Fruit fly (Drosophila melanogaster) whole organism, adult: ENCODE measurements around the gene hb.

Experiments used
- CG11617 ChIP-seq: fragments of 200-800 bp; sonication (Bioruptor generic); optimal IDR thresholded peaks from 2 replicates; lab custom pipeline; 2017; ENCODE audit warnings: mild to moderate bottlenecking, missing biosample characterization, missing genetic modification reagents, missing genetic modification characterization
- CG12768 ChIP-seq: fragments of 200-800 bp; sonication (Bioruptor generic); optimal IDR thresholded peaks from 2 replicates; lab custom pipeline; 2017; ENCODE audit warnings: missing biosample characterization, missing genetic modification characterization, mild to moderate bottlenecking, moderate library complexity, missing genetic modification reagents
- CG14711 ChIP-seq: fragments of 200-800 bp; sonication (Bioruptor generic); optimal IDR thresholded peaks from 2 replicates; lab custom pipeline; 2018; ENCODE audit warnings: missing biosample characterization, mild to moderate bottlenecking, missing genetic modification characterization, moderate library complexity
- CG1620 ChIP-seq: fragments of 200-800 bp; sonication (Bioruptor generic); optimal IDR thresholded peaks from 2 replicates; lab custom pipeline; 2016; ENCODE audit warnings: missing biosample characterization, missing genetic modification characterization
- CG33017 ChIP-seq: fragments of 200-800 bp; sonication (Bioruptor generic); optimal IDR thresholded peaks from 2 replicates; lab custom pipeline; 2018; ENCODE audit warnings: missing biosample characterization, mild to moderate bottlenecking, missing genetic modification characterization, moderate library complexity
- CG5204 ChIP-seq: fragments of 200-800 bp; sonication (Bioruptor generic); optimal IDR thresholded peaks from 2 replicates; lab custom pipeline; 2016; ENCODE audit warnings: missing biosample characterization, missing genetic modification characterization
- CG7045 ChIP-seq: fragments of 200-800 bp; sonication (Bioruptor generic); optimal IDR thresholded peaks from 2 replicates; lab custom pipeline; 2017; ENCODE audit warnings: missing biosample characterization, mild to moderate bottlenecking, missing genetic modification characterization
- CG7101 ChIP-seq: fragments of 200-800 bp; sonication (Bioruptor generic); optimal IDR thresholded peaks from 2 replicates; lab custom pipeline; 2018; ENCODE audit warnings: missing biosample characterization, mild to moderate bottlenecking, missing genetic modification characterization, moderate library complexity
- Clk ChIP-seq: fragments of 200-800 bp; sonication (Bioruptor generic); optimal IDR thresholded peaks from 2 replicates; lab custom pipeline; 2017; ENCODE audit warnings: missing biosample characterization, missing genetic modification characterization
- Crg-1 ChIP-seq: fragments of 200-800 bp; sonication (Bioruptor generic); optimal IDR thresholded peaks from 2 replicates; lab custom pipeline; 2016; ENCODE audit warnings: missing biosample characterization, missing genetic modification characterization
- Hr96 ChIP-seq: fragments of 200-800 bp; sonication (Bioruptor generic); optimal IDR thresholded peaks from 2 replicates; lab custom pipeline; 2016; ENCODE audit warnings: missing biosample characterization, missing genetic modification characterization
- Mnt ChIP-seq: fragments of 200-800 bp; sonication (Bioruptor generic); optimal IDR thresholded peaks from 2 replicates; lab custom pipeline; 2016; ENCODE audit warnings: missing biosample characterization, mild to moderate bottlenecking, missing genetic modification characterization
- bab1 ChIP-seq: fragments of 200-800 bp; sonication (Bioruptor generic); optimal IDR thresholded peaks from 3 replicates; lab custom pipeline; 2019; ENCODE audit warnings: missing biosample characterization, mild to moderate bottlenecking, missing genetic modification characterization, moderate library complexity
- cic ChIP-seq: fragments of 200-800 bp; sonication (Bioruptor generic); optimal IDR thresholded peaks from 2 replicates; lab custom pipeline; 2017; ENCODE audit warnings: missing biosample characterization, mild to moderate bottlenecking, missing genetic modification characterization, moderate library complexity
- cnc ChIP-seq, 2 experiments: fragments of >200 bp; optimal IDR thresholded peaks; 2 replicates each; lab custom pipeline; 2017
- kay ChIP-seq: fragments of 200-800 bp; sonication (Bioruptor generic); peaks from one replicate; lab custom pipeline; 2016; ENCODE audit warnings: missing biosample characterization, missing genetic modification characterization, borderline replicate concordance
- ovo ChIP-seq: fragments of 200-800 bp; sonication (Bioruptor generic); optimal IDR thresholded peaks from 2 replicates; lab custom pipeline; 2016; ENCODE audit warnings: missing biosample characterization, missing genetic modification characterization
- pad ChIP-seq: fragments of 200-800 bp; sonication (Bioruptor generic); optimal IDR thresholded peaks from 3 replicates; lab custom pipeline; 2017; ENCODE audit warnings: missing biosample characterization, missing genetic modification characterization, mild to moderate bottlenecking, moderate library complexity, missing genetic modification reagents
- tj ChIP-seq: fragments of 200-800 bp; sonication (Bioruptor generic); optimal IDR thresholded peaks from 3 replicates; lab custom pipeline; 2017; ENCODE audit warnings: missing biosample characterization, mild to moderate bottlenecking, missing genetic modification characterization, moderate library complexity
- toe ChIP-seq: fragments of 200-800 bp; sonication (Bioruptor generic); optimal IDR thresholded peaks from 2 replicates; lab custom pipeline; 2016; ENCODE audit warnings: missing biosample characterization, missing genetic modification characterization

The hb gene

DNA sequence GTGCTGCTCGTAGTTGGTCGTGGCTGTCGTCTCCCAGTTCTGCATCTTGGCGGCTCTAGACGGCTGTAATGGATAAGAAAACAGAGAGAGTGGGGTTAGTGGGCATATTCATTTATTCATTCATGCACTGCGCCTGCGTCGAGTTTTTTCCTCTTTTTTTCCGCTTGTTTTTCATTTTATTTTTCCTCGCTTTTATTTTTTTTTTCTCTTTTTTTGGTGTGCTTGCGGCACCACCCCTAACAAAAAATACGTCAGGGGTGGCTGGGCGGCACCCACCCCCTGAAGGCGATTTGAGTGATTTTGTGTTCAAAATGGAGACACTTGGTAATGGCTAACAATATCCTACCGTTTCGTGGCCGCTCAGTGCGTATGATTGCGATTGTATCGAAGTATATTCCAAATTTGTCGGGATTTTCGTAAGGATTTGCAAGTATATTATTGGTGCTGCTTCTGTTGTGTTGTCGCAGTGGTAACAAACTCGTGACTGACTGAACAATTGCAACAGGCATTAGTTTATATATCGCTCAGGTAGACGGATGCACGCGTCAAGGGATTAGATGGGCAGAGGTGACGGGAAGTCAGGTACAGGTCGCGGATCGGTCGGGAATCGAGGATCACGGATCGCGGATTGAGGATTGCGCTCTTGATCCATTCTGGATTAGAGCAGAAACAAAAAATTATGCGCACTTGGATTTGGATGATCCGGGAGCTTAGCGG lies 3.4 kb downstream of the hb start:
- TF ChIP-seq Hr96 (GFP tag; lab: Kevin White, UChicago) (peak; percentile 54), CG33017 (tag; lab: Kevin White, UChicago) (peak; percentile 86), CG7045 (GFP tag; lab: Kevin White, UChicago) (peak; percentile 89), CG7101 (tag; lab: Kevin White, UChicago) (no peak), cic (GFP tag; lab: Kevin White, UChicago) (no peak), cnc (optimal IDR thresholded peaks at IDR 0.05; lab: Kevin White, UChicago) (no peak), CG5204 (GFP tag; lab: Kevin White, UChicago) (peak; percentile 66), pad (GFP tag; lab: Kevin White, UChicago) (no peak), ovo (GFP tag; lab: Kevin White, UChicago) (no peak), kay (GFP tag; lab: Kevin White, UChicago) (no peak), Mnt (GFP tag; lab: Kevin White, UChicago) (no peak), CG14711 (tag; lab: Kevin White, UChicago) (no peak), Clk (GFP tag; lab: Kevin White, UChicago) (no peak), CG1620 (GFP tag; lab: Kevin White, UChicago) (no peak), toe (peak; percentile 68), tj (GFP tag; lab: Kevin White, UChicago) (no peak), bab1 (no peak), Crg-1 (GFP tag; lab: Kevin White, UChicago) (no peak), CG11617 (GFP tag; lab: Kevin White, UChicago) (no peak), CG12768 (GFP tag; lab: Kevin White, UChicago) (peak; percentile 74)

DNA sequence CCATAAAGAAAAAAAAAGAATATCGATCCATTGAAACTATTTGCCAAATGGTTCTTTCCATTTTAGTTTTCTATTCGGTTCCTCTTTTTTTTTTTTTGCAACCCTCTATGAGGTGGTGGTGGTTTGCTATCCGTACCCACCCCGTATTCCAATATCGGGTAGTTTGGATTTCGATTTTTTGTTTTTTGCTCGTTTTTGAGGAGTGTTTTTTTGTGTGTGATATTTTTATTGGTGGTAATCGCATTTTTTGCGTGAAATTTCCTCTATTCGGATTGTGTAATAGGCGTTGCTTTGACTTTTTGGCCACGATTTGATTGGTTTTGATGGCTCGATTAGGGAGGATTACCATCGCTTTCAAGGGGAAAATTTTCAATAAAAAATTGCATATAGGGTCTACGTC lies 11.2 kb downstream of the hb start:
- TF ChIP-seq Crg-1 (GFP tag; lab: Kevin White, UChicago) = no peak
- no peak for TF ChIP-seq Hr96 (GFP tag; lab: Kevin White, UChicago)
- TF ChIP-seq CG12768 (GFP tag; lab: Kevin White, UChicago) = no peak
- no peak for TF ChIP-seq ovo (GFP tag; lab: Kevin White, UChicago)
- TF ChIP-seq CG14711 (tag; lab: Kevin White, UChicago) = no peak
- TF ChIP-seq Clk (GFP tag; lab: Kevin White, UChicago) = no peak
- TF ChIP-seq CG5204 (GFP tag; lab: Kevin White, UChicago) = no peak
- TF ChIP-seq CG11617 (GFP tag; lab: Kevin White, UChicago) = no peak
- TF ChIP-seq pad (GFP tag; lab: Kevin White, UChicago) = no peak
- TF ChIP-seq CG1620 (GFP tag; lab: Kevin White, UChicago) = no peak
- no peak for TF ChIP-seq kay (GFP tag; lab: Kevin White, UChicago)
- TF ChIP-seq CG33017 (tag; lab: Kevin White, UChicago) = no peak
- TF ChIP-seq toe = no peak
- no peak for TF ChIP-seq CG7101 (tag; lab: Kevin White, UChicago)

DNA sequence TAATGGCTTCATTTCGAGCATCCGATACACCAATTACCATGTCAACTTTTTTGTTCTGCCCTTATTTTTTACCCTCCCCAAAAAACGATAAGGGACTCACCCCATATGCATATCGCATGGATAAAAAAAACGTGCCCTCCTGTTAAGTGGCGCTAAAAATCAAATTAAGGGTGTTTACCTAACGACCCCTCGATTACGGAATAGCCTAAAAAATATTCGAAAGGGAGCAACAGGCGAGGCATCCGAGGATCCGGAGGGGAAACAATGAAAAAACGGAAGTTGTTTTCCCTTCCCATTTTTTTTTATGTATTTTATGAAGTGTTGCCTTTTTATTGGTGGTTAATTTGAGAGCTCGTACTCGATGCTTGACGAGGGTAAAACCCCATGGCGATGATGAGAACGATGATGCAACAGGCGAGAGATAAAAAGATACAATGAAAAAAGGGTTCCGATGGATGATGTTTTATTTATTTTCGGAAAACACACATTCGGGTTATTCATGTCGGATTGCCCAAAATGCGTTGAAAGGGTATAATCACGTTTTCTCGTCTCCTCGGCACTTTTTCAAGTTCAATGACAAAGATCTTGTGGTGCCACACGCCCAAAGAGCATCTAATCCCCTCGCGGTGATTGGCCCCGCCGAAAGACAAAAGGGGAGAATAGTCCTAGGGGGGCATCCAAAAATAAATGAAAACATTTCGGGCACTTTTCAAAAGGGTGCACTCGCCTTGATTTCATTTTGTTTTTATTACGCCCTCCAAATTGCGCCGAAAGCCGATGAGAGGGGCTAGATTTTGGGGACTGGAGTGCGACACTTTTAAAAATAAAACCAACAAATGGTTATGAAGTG lies 13.1 kb downstream of the hb start, which contains the start of gene CG44227:
Gene CG44227 (minus strand): TSS at position 849 of the 850 bp plus-strand sequence.
- TF ChIP-seq Mnt (GFP tag; lab: Kevin White, UChicago) (no peak), toe (no peak), CG33017 (tag; lab: Kevin White, UChicago) (no peak), CG7045 (GFP tag; lab: Kevin White, UChicago) (no peak)

DNA sequence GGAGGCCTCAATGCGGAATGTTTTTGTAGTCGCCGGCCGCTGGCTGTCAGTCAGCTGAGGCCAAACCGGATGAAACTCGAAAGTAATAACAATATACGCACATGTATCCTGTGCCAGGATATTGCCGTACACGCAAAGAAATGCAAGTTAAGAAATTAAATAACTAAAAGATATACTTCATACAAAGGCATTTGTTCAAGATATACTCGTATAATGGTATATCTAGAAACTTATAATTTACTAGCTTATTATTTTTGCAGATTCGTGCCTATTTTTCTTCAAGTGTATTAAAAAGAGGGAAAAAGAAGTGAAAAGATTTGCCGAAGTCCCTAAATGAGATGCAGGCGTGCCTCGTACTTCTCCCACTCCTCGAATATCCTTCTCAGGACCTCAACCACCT lies 14.3 kb downstream of the hb start:
- TF ChIP-seq CG1620 (GFP tag; lab: Kevin White, UChicago) (no peak), CG11617 (GFP tag; lab: Kevin White, UChicago) (no peak), cic (GFP tag; lab: Kevin White, UChicago) (no peak), cnc (optimal IDR thresholded peaks at IDR 0.05; lab: Kevin White, UChicago) (no peak), CG14711 (tag; lab: Kevin White, UChicago) (no peak), toe (no peak), bab1 (no peak), CG7045 (GFP tag; lab: Kevin White, UChicago) (no peak), tj (GFP tag; lab: Kevin White, UChicago) (no peak), Mnt (GFP tag; lab: Kevin White, UChicago) (no peak), ovo (GFP tag; lab: Kevin White, UChicago) (no peak), CG12768 (GFP tag; lab: Kevin White, UChicago) (no peak), CG5204 (GFP tag; lab: Kevin White, UChicago) (no peak), Clk (GFP tag; lab: Kevin White, UChicago) (no peak), CG7101 (tag; lab: Kevin White, UChicago) (no peak), CG33017 (tag; lab: Kevin White, UChicago) (no peak), Hr96 (GFP tag; lab: Kevin White, UChicago) (no peak), kay (GFP tag; lab: Kevin White, UChicago) (no peak), pad (GFP tag; lab: Kevin White, UChicago) (no peak)

DNA sequence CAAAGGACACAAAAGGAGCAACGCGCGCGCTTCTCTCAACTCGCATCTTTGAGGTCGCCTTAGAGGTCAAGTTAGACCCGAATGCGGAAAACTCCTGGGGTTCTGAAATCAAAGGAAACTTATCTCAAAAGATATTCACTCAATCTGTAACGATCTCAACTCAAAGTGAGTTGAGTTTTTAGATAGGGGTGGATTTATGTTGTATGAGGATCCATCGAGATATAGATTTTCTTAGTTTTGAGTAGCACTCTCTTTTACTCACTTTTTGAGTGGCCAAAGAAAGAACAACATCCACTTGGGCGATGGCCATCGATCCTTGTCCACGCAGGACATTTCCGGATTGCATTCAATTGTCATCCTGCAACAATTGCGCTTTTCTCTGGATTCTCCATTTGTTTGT lies 17.0 kb downstream of the hb start:
- TF ChIP-seq Crg-1 (GFP tag; lab: Kevin White, UChicago) (no peak), CG12768 (GFP tag; lab: Kevin White, UChicago) (no peak), Mnt (GFP tag; lab: Kevin White, UChicago) (no peak), cnc (optimal IDR thresholded peaks at IDR 0.05; lab: Kevin White, UChicago) (no peak), toe (no peak), CG1620 (GFP tag; lab: Kevin White, UChicago) (no peak), kay (GFP tag; lab: Kevin White, UChicago) (no peak), pad (GFP tag; lab: Kevin White, UChicago) (no peak), ovo (GFP tag; lab: Kevin White, UChicago) (no peak), Clk (GFP tag; lab: Kevin White, UChicago) (no peak), bab1 (no peak), CG11617 (GFP tag; lab: Kevin White, UChicago) (no peak), cic (GFP tag; lab: Kevin White, UChicago) (no peak)
